Worm (Caenorhabditis elegans): Measurements from ENCODE around the gene acd-4.

ce11 chrV:8592691-8593307 is 45.2 kb upstream of the acd-4 start:
- TF ChIP-seq fkh-10 (GFP tag; optimal IDR thresholded peaks at IDR 0.05) (peak; percentile 13), zag-1 (tag; optimal IDR thresholded peaks at IDR 0.05) (no peak), nfya-1 (tag; optimal IDR thresholded peaks at IDR 0.05; ENCODE audit: insufficient read depth) (no peak)

Measured in whole organism, L3 larva.